Fruit fly (Drosophila melanogaster) S2 (cell line): ENCODE results near the gene CG15563.

Experiments
- CG8478 ChIP-seq: fragments of >200 bp; optimal IDR thresholded peaks from 2 replicates; lab custom pipeline; 2018
- CTCF ChIP-seq, 2 experiments: fragments of >200 bp; optimal IDR thresholded peaks; 2 replicates each; lab custom pipeline; 2018

DNA sequence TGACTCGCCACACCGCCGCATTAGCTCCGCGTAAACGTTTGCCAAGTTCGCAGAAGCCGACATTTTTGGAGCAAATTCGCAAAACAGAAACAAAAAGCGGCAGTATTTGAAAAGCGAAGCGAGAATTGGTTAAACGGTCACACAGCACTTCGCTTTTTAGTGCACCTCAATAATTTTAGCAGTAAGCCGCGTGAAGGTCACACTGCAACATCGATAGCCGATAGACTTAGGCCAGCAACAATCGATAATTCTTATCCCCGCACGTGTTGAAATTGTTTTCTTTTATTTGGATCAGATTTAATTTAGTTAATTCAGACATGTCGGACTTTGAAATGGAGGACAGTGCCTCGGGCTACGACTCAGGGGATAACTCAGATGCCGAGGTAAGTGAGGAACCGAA, 18.9 kb downstream of the CG15563 start, which contains the start of the genes Zwilch and CG1542:
- no peak for TF ChIP-seq CG8478 (lab: Kevin White, UChicago)
- TF ChIP-seq CTCF (optimal IDR thresholded peaks at IDR 0.05; lab: Kevin White, UChicago), result peak; percentile 29 to 34
